Worm (Caenorhabditis elegans): ENCODE measurements around the gene C18H7.6.

C18H7.6 gene

ce11 chrIV:570799-571300, 21.4 kb downstream of the C18H7.6 start, which contains the start of gene F56A11.5:
F56A11.5 (minus strand) TSS chrIV:570849.
- TF ChIP-seq ets-4 (tag; optimal IDR thresholded peaks at IDR 0.05): no peak
- TF ChIP-seq unc-3 (GFP tag; conservative IDR thresholded peaks at IDR 0.05): no peak
- no peak for TF ChIP-seq unc-3 (tag; optimal IDR thresholded peaks at IDR 0.05)
- TF ChIP-seq rnt-1 (tag; optimal IDR thresholded peaks at IDR 0.05): no peak
- no peak for TF ChIP-seq nhr-232 (tag; optimal IDR thresholded peaks at IDR 0.05)
- TF ChIP-seq odd-2 (tag; optimal IDR thresholded peaks at IDR 0.05): no peak
- TF ChIP-seq hlh-6 (tag; optimal IDR thresholded peaks at IDR 0.05): no peak
- no peak for TF ChIP-seq ref-2 (tag; optimal IDR thresholded peaks at IDR 0.05)
- no peak for TF ChIP-seq sox-2 (GFP tag; IDR thresholded peaks at IDR 0.05)
- no peak for TF ChIP-seq npax-4 (tag; optimal IDR thresholded peaks at IDR 0.05)
- TF ChIP-seq pag-3 (tag; optimal IDR thresholded peaks at IDR 0.05; ENCODE audit: borderline replicate concordance): no peak
- no peak for TF ChIP-seq ceh-14 (tag; optimal IDR thresholded peaks at IDR 0.05)
- no peak for TF ChIP-seq mec-3 (tag; optimal IDR thresholded peaks at IDR 0.05; ENCODE audit: borderline replicate concordance)
- TF ChIP-seq pat-9 (tag; optimal IDR thresholded peaks at IDR 0.05): no peak
- no peak for TF ChIP-seq hlh-13 (GFP tag; optimal IDR thresholded peaks at IDR 0.05)
- TF ChIP-seq ceh-22 (tag; optimal IDR thresholded peaks at IDR 0.05): no peak
- TF ChIP-seq nhr-11 (tag; optimal IDR thresholded peaks at IDR 0.05): no peak
- TF ChIP-seq ceh-34 (tag; optimal IDR thresholded peaks at IDR 0.05): no peak
- TF ChIP-seq ceh-48 (tag; optimal IDR thresholded peaks at IDR 0.05): no peak
- TF ChIP-seq pros-1 (tag; optimal IDR thresholded peaks at IDR 0.05): no peak

ce11 chrIV:564000-564399, 28.3 kb downstream of the C18H7.6 start:
- TF ChIP-seq sox-2 (GFP tag; IDR thresholded peaks at IDR 0.05) (no peak), ceh-19 (GFP tag; optimal IDR thresholded peaks at IDR 0.05) (no peak), nhr-11 (tag; optimal IDR thresholded peaks at IDR 0.05) (no peak), ztf-16 (tag; optimal IDR thresholded peaks at IDR 0.05) (no peak), ceh-18 (tag; optimal IDR thresholded peaks at IDR 0.05) (no peak)

DNA sequence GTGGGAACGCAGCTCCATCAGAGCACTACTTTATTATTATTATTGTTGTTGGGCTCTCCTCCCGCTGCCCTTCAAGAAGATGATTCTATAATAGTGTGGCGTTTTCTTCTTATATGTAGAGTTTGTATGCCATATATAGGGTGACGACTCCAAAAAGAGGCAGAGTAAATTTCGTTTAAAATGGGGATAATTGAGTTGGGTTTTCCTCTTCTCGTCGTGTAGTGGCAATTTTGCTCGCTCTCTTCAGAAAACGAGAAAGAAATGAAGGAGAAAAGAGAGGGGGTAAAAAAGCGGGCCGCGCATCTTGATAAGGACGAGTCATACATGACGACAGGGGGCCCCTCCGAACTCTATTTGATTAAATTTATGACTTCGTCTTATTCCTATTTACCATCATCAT, 28.9 kb downstream of the C18H7.6 start:
- TF ChIP-seq ceh-34 (tag; optimal IDR thresholded peaks at IDR 0.05) (no peak), C38D4.7 (GFP tag; optimal IDR thresholded peaks at IDR 0.05) (no peak), unc-42 (tag; optimal IDR thresholded peaks at IDR 0.05) (peak; percentile 96), ztf-16 (tag; optimal IDR thresholded peaks at IDR 0.05) (no peak)

DNA sequence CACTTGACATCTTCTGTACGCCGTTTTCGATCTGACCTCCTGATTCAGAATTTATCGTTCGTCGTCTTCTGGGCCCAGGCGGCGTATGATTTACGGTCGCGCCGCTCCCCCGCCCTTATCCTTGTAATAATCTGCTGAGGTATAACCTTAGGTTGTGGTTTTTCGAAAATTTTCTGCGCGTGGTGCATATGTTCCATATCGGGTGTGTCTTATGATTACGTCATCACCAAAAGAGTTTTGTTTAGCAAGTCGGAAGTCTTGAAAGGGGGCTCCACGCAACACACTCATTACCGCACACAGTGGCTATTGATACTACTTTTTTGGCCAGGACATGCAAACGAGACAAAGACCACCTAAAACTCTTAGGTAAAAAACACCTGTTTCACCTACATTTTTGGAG, 31.5 kb downstream of the C18H7.6 start:
- no peak for TF ChIP-seq ceh-31 (tag; optimal IDR thresholded peaks at IDR 0.05)
- no peak for TF ChIP-seq sox-4 (tag; optimal IDR thresholded peaks at IDR 0.05)
- TF ChIP-seq ceh-30 (tag; optimal IDR thresholded peaks at IDR 0.05): no peak
- no peak for TF ChIP-seq unc-42 (tag; optimal IDR thresholded peaks at IDR 0.05)
- no peak for TF ChIP-seq lin-11 (tag; optimal IDR thresholded peaks at IDR 0.05)
- no peak for TF ChIP-seq tbx-7 (tag; optimal IDR thresholded peaks at IDR 0.05)
- no peak for TF ChIP-seq sox-2 (GFP tag; IDR thresholded peaks at IDR 0.05)
- no peak for TF ChIP-seq dve-1 (tag; optimal IDR thresholded peaks at IDR 0.05)
- TF ChIP-seq fkh-6 (tag; optimal IDR thresholded peaks at IDR 0.05): no peak
- no peak for TF ChIP-seq ceh-34 (tag; optimal IDR thresholded peaks at IDR 0.05)
- no peak for TF ChIP-seq gmeb-2 (tag; optimal IDR thresholded peaks at IDR 0.05)
- TF ChIP-seq ceh-2 (tag; optimal IDR thresholded peaks at IDR 0.05): no peak
- TF ChIP-seq che-1 (tag; optimal IDR thresholded peaks at IDR 0.05): no peak

DNA sequence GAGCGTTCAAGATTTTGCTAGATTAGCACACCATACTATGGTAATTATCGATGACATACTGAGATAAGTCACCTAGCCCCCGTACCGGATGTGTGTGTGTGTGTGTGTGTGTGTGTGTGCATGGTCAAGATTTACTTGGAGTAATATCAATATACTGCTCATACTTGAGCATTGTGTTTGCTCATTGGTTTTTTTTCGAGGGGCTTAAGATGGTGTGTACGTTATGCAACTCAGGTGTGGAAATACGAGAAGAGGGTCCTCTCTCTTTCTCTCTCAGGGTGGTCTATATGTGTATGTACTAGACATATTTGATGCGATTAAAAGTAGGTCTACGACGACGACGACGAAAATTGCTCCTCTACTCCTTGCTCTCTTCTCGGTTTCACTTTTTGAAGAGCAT, 32.0 kb downstream of the C18H7.6 start:
- TF ChIP-seq ama-1 (optimal IDR thresholded peaks at IDR 0.05) (no peak), hlh-15 (tag; optimal IDR thresholded peaks at IDR 0.05) (no peak), dmd-4 (tag; optimal IDR thresholded peaks at IDR 0.05; ENCODE audit: borderline replicate concordance) (no peak), ceh-34 (tag; optimal IDR thresholded peaks at IDR 0.05) (peak; percentile 9)

All from whole organism, late embryonic.